Worm (Caenorhabditis elegans): Measurements from ENCODE around the gene B0303.11.

B0303.11 gene

ce11 chrIII:8712968-8713367 lies 2.8 kb upstream of the B0303.11 start:
- no peak for TF ChIP-seq ZK546.5 (tag; optimal IDR thresholded peaks at IDR 0.05)
- no peak for TF ChIP-seq sea-2 (GFP tag; optimal IDR thresholded peaks at IDR 0.05)
- no peak for TF ChIP-seq nhr-25 (tag; optimal IDR thresholded peaks at IDR 0.05)
- no peak for TF ChIP-seq nfya-1 (tag; optimal IDR thresholded peaks at IDR 0.05; ENCODE audit: insufficient read depth)
- TF ChIP-seq snpc-4 (tag; optimal IDR thresholded peaks at IDR 0.05) = no peak
- TF ChIP-seq tbx-2 (tag; optimal IDR thresholded peaks at IDR 0.05) = no peak
- TF ChIP-seq mdl-1 (tag; optimal IDR thresholded peaks at IDR 0.05) = no peak
- no peak for TF ChIP-seq aly-2 (tag; optimal IDR thresholded peaks at IDR 0.05)
- no peak for TF ChIP-seq elt-2 (tag; optimal IDR thresholded peaks at IDR 0.05)
- no peak for TF ChIP-seq R02D3.7 (tag; optimal IDR thresholded peaks at IDR 0.05)
- TF ChIP-seq jun-1 (tag; optimal IDR thresholded peaks at IDR 0.05) = no peak

- no peak for TF ChIP-seq fos-1 (tag; optimal IDR thresholded peaks at IDR 0.05)
- no peak for TF ChIP-seq elt-2 (tag; optimal IDR thresholded peaks at IDR 0.05)
- no peak for TF ChIP-seq elt-3 (tag; optimal IDR thresholded peaks at IDR 0.05)
- TF ChIP-seq nhr-43 (tag; optimal IDR thresholded peaks at IDR 0.05; ENCODE audit: poor library complexity, severe bottlenecking) = peak; percentile 15
- no peak for TF ChIP-seq ama-1 (optimal IDR thresholded peaks at IDR 0.05)
These were observed 475 bp downstream of the B0303.11 start for ce11 chrIII:8709735-8710134.

ce11 chrIII:8704765-8705164 lies 5.4 kb downstream of the B0303.11 start, which contains the start of gene B0303.16:
Gene B0303.16 (plus strand): TSS chrIII:8705065.
- TF ChIP-seq nhr-28 (tag; optimal IDR thresholded peaks at IDR 0.05) = no peak
- no peak for TF ChIP-seq nhr-67 (tag; optimal IDR thresholded peaks at IDR 0.05)
- TF ChIP-seq hmg-11 (tag; optimal IDR thresholded peaks at IDR 0.05) = no peak
- TF ChIP-seq lin-39 (tag; optimal IDR thresholded peaks at IDR 0.05) = no peak
- TF ChIP-seq nhr-237 (tag; optimal IDR thresholded peaks at IDR 0.05) = no peak
- TF ChIP-seq fkh-2 (tag; optimal IDR thresholded peaks at IDR 0.05) = no peak
- TF ChIP-seq snpc-4 (tag; optimal IDR thresholded peaks at IDR 0.05) = no peak
- TF ChIP-seq nhr-43 (tag; optimal IDR thresholded peaks at IDR 0.05; ENCODE audit: poor library complexity, severe bottlenecking) = no peak
- no peak for TF ChIP-seq unc-62 (GFP tag; optimal IDR thresholded peaks at IDR 0.05)

- TF ChIP-seq jun-1 (tag; optimal IDR thresholded peaks at IDR 0.05) = no peak
- TF ChIP-seq elt-1 (tag; optimal IDR thresholded peaks at IDR 0.05) = no peak
- TF ChIP-seq ztf-11 (tag; optimal IDR thresholded peaks at IDR 0.05) = no peak
- TF ChIP-seq R02D3.7 (tag; optimal IDR thresholded peaks at IDR 0.05) = peak; percentile 27
- TF ChIP-seq hmg-11 (tag; optimal IDR thresholded peaks at IDR 0.05) = no peak
- no peak for TF ChIP-seq pha-4 (tag; optimal IDR thresholded peaks at IDR 0.05)
- TF ChIP-seq skn-1 (tag; optimal IDR thresholded peaks at IDR 0.05) = no peak
- peak; percentile 53 for TF ChIP-seq snpc-4 (tag; optimal IDR thresholded peaks at IDR 0.05)
- no peak for TF ChIP-seq ZK546.5 (tag; optimal IDR thresholded peaks at IDR 0.05)
- no peak for TF ChIP-seq nhr-77 (tag; optimal IDR thresholded peaks at IDR 0.05)
- TF ChIP-seq unc-62 (GFP tag; optimal IDR thresholded peaks at IDR 0.05) = no peak
- TF ChIP-seq lin-39 (tag; optimal IDR thresholded peaks at IDR 0.05) = peak; percentile 51
- TF ChIP-seq fkh-2 (tag; optimal IDR thresholded peaks at IDR 0.05) = no peak
- no peak for TF ChIP-seq egl-5 (tag; optimal IDR thresholded peaks at IDR 0.05)
- TF ChIP-seq ceh-28 (tag; optimal IDR thresholded peaks at IDR 0.05) = no peak
- peak; percentile 38 for TF ChIP-seq nhr-23 (tag; optimal IDR thresholded peaks at IDR 0.05)
- no peak for TF ChIP-seq ceh-16 (tag; optimal IDR thresholded peaks at IDR 0.05)
- no peak for TF ChIP-seq tbx-2 (tag; optimal IDR thresholded peaks at IDR 0.05)
- TF ChIP-seq nhr-237 (tag; optimal IDR thresholded peaks at IDR 0.05) = no peak
- peak; percentile 83 for TF ChIP-seq nfya-1 (tag; optimal IDR thresholded peaks at IDR 0.05; ENCODE audit: insufficient read depth)
- no peak for TF ChIP-seq nhr-11 (tag; optimal IDR thresholded peaks at IDR 0.05)
- TF ChIP-seq fkh-10 (GFP tag; optimal IDR thresholded peaks at IDR 0.05) = no peak
- TF ChIP-seq aly-2 (tag; optimal IDR thresholded peaks at IDR 0.05) = no peak
- TF ChIP-seq nhr-43 (tag; optimal IDR thresholded peaks at IDR 0.05; ENCODE audit: poor library complexity, severe bottlenecking) = peak; percentile 42
- TF ChIP-seq nhr-25 (tag; optimal IDR thresholded peaks at IDR 0.05) = peak; percentile 21
- TF ChIP-seq lin-15B (tag; optimal IDR thresholded peaks at IDR 0.05) = peak; percentile 86
- no peak for TF ChIP-seq nhr-67 (tag; optimal IDR thresholded peaks at IDR 0.05)
These were observed 9.8 kb downstream of the B0303.11 start, which contains the start of the genes sdz-1 and vps-33.1 for ce11 chrIII:8700289-8700957. Gene sdz-1 (minus strand): TSS chrIII:8700339. Gene vps-33.1 (plus strand): TSS chrIII:8700927.

All from whole organism, L3 larva.